Worm (Caenorhabditis elegans): ENCODE results near the gene Y13C8A.1.
"Not testable (repeated sequence)": the region's sequence is repeated elsewhere in the genome, so short reads cannot be mapped to it uniquely, and the experiment has no call there.

The Y13C8A.1 gene

ce11 chrX:16883426-16883825, at the start of gene Y13C8A.1:
TSS of gene Y13C8A.1 (plus strand) at chrX:16883726.
- TF ChIP-seq sox-4, ceh-90, tlp-1 (tag; optimal IDR thresholded peaks at IDR 0.05): not testable (repeated sequence)

ce11 chrX:16834691-16835090, 48.8 kb upstream of the Y13C8A.1 start, which contains the start of gene F41G4.13:
TSS of gene F41G4.13 (minus strand) at chrX:16834791.
- not testable (repeated sequence) for TF ChIP-seq ceh-88 (GFP tag; IDR thresholded peaks at IDR 0.05); fos-1 (tag; optimal IDR thresholded peaks at IDR 0.05); pax-3 (tag; optimal IDR thresholded peaks at IDR 0.05)

ce11 chrX:16836304-16836703, 47.2 kb upstream of the Y13C8A.1 start, which contains the start of gene F41G4.7:
TSS of gene F41G4.7 (minus strand) at chrX:16836404.
- no peak for TF ChIP-seq egl-27 (tag; optimal IDR thresholded peaks at IDR 0.05)
- no peak for TF ChIP-seq snpc-4 (tag; optimal IDR thresholded peaks at IDR 0.05)
- no peak for TF ChIP-seq hlh-4 (tag; optimal IDR thresholded peaks at IDR 0.05)
- no peak for TF ChIP-seq blmp-1 (tag; optimal IDR thresholded peaks at IDR 0.05)
- no peak for TF ChIP-seq tlp-1 (tag; optimal IDR thresholded peaks at IDR 0.05)
- no peak for TF ChIP-seq ztf-11 (tag; optimal IDR thresholded peaks at IDR 0.05)
- TF ChIP-seq efl-1 (optimal IDR thresholded peaks at IDR 0.05), result no peak
- TF ChIP-seq efl-1 (GFP tag; optimal IDR thresholded peaks at IDR 0.05 in 1 of 2), result no peak
- TF ChIP-seq ces-1 (GFP tag; optimal IDR thresholded peaks at IDR 0.05), result no peak
- no peak for TF ChIP-seq lin-15B (tag; optimal IDR thresholded peaks at IDR 0.05)
- TF ChIP-seq ceh-88 (GFP tag; IDR thresholded peaks at IDR 0.05), result no peak
- TF ChIP-seq elt-2 (tag; optimal IDR thresholded peaks at IDR 0.05), result no peak
- TF ChIP-seq ceh-82 (tag; optimal IDR thresholded peaks at IDR 0.05), result no peak

- no peak for TF ChIP-seq fkh-4 (tag; optimal IDR thresholded peaks at IDR 0.05; ENCODE audit: borderline replicate concordance)
- TF ChIP-seq hpl-2 (GFP tag; optimal IDR thresholded peaks at IDR 0.05), result no peak
Observed at ce11 chrX:16840738-16841137, 42.8 kb upstream of the Y13C8A.1 start, which contains the start of gene dyla-1. TSS of gene dyla-1 (plus strand) at chrX:16841038.

ce11 chrX:16842935-16843334, 40.6 kb upstream of the Y13C8A.1 start:
- TF ChIP-seq xbp-1 (tag; optimal IDR thresholded peaks at IDR 0.05) (no peak), nhr-12 (tag; optimal IDR thresholded peaks at IDR 0.05) (no peak), swsn-7 (tag; optimal IDR thresholded peaks at IDR 0.05) (no peak), nhr-47 (tag; optimal IDR thresholded peaks at IDR 0.05) (no peak), isw-1 (GFP tag; IDR thresholded peaks at IDR 0.05) (no peak), ceh-63 (GFP tag; optimal IDR thresholded peaks at IDR 0.05) (no peak), efl-3 (GFP tag; optimal IDR thresholded peaks at IDR 0.05) (no peak), elt-2 (tag; optimal IDR thresholded peaks at IDR 0.05) (no peak), efl-1 (optimal IDR thresholded peaks at IDR 0.05) (no peak), efl-1 (GFP tag; optimal IDR thresholded peaks at IDR 0.05 in 1 of 2) (no peak), unc-130 (tag; optimal IDR thresholded peaks at IDR 0.05) (no peak), mab-9 (GFP tag; IDR thresholded peaks at IDR 0.05) (no peak), blmp-1 (tag; optimal IDR thresholded peaks at IDR 0.05) (no peak), skn-1 (tag; optimal IDR thresholded peaks at IDR 0.05) (no peak), nhr-77 (tag; optimal IDR thresholded peaks at IDR 0.05) (no peak), unc-86 (tag; optimal IDR thresholded peaks at IDR 0.05) (no peak), nhr-237 (tag; optimal IDR thresholded peaks at IDR 0.05) (no peak), fkh-8 (tag; optimal IDR thresholded peaks at IDR 0.05) (no peak), alr-1 (tag; optimal IDR thresholded peaks at IDR 0.05; ENCODE audit: borderline replicate concordance) (no peak)

ce11 chrX:16844924-16845323, 38.6 kb upstream of the Y13C8A.1 start, which contains the start of gene F41G4.8:
TSS of gene F41G4.8 (minus strand) at chrX:16845024.
- TF ChIP-seq sox-4 (tag; optimal IDR thresholded peaks at IDR 0.05) (no peak), aly-2 (tag; optimal IDR thresholded peaks at IDR 0.05) (no peak), ceh-63 (GFP tag; optimal IDR thresholded peaks at IDR 0.05) (no peak), nhr-90 (tag; optimal IDR thresholded peaks at IDR 0.05; ENCODE audit: poor library complexity) (no peak), nhr-28 (tag; optimal IDR thresholded peaks at IDR 0.05) (no peak), lir-3 (tag; optimal IDR thresholded peaks at IDR 0.05; ENCODE audit: poor library complexity) (no peak), zip-4 (GFP tag; optimal IDR thresholded peaks at IDR 0.05) (no peak), nhr-19 (GFP tag; conservative IDR thresholded peaks at IDR 0.05) (no peak), nhr-84 (tag; optimal IDR thresholded peaks at IDR 0.05) (no peak), mep-1 (tag; optimal IDR thresholded peaks at IDR 0.05) (no peak), lin-13 (GFP tag; optimal IDR thresholded peaks at IDR 0.05) (no peak), grh-1 (GFP tag; IDR thresholded peaks at IDR 0.05) (no peak), egl-27 (tag; optimal IDR thresholded peaks at IDR 0.05) (no peak), pax-3 (tag; optimal IDR thresholded peaks at IDR 0.05) (no peak), jun-1 (tag; optimal IDR thresholded peaks at IDR 0.05) (no peak)
